Worm (Caenorhabditis elegans) whole organism, young adult: ENCODE data around the gene F37C4.8.

ENCODE experiments used
- B0035.1 ChIP-seq: sonication (generic microtip); optimal IDR thresholded peaks from 2 replicates; lab custom pipeline; 2016; ENCODE audit warnings: missing genetic modification characterization, mild to moderate bottlenecking, missing compliant biosample characterization, missing genotype, missing genetic modification reagents
- B0261.1 ChIP-seq: sonication (generic microtip); optimal IDR thresholded peaks from 2 replicates; lab custom pipeline; 2016; ENCODE audit warnings: mild to moderate bottlenecking, missing genetic modification characterization, moderate library complexity, missing compliant biosample characterization
- C06A6.2 ChIP-seq: fragments of 200-800 bp; sonication (Bioruptor generic); conservative IDR thresholded peaks from 2 replicates; pipeline ENCODE4 v1.3.6; 2022; ENCODE audit warnings: missing genetic modification characterization, missing compliant biosample characterization
- F10E7.11 ChIP-seq: sonication (generic microtip); optimal IDR thresholded peaks from 2 replicates; lab custom pipeline; 2017; ENCODE audit warnings: mild to moderate bottlenecking, missing genetic modification characterization, moderate library complexity, missing compliant biosample characterization
- F23B12.7 ChIP-seq: sonication (generic microtip); optimal IDR thresholded peaks from 2 replicates; lab custom pipeline; 2017; ENCODE audit warnings: missing genetic modification characterization, mild to moderate bottlenecking, missing compliant biosample characterization, antibody characterized with exemption, moderate library complexity; ENCODE audit not compliant: insufficient read depth
- F37B4.10 ChIP-seq: fragments of 200-800 bp; sonication (Bioruptor generic); IDR thresholded peaks from 2 replicates; pipeline ENCODE4 v1.3.6; 2022; ENCODE audit warnings: missing genetic modification characterization, missing compliant biosample characterization
- F49E8.2 ChIP-seq: sonication (generic microtip); optimal IDR thresholded peaks from 3 replicates; lab custom pipeline; 2017; ENCODE audit warnings: missing genetic modification characterization, mild to moderate bottlenecking, missing compliant biosample characterization, antibody characterized with exemption, moderate library complexity; ENCODE audit not compliant: insufficient read depth
- F55B11.4 ChIP-seq: sonication (generic microtip); optimal IDR thresholded peaks from 2 replicates; lab custom pipeline; 2016; ENCODE audit warnings: missing compliant biosample characterization, missing genetic modification characterization, borderline replicate concordance; ENCODE audit not compliant: insufficient read depth
- T07F8.4 ChIP-seq: sonication (generic microtip); optimal IDR thresholded peaks from 2 replicates; lab custom pipeline; 2016; ENCODE audit warnings: mild to moderate bottlenecking, missing genetic modification characterization, moderate library complexity, missing compliant biosample characterization
- Y56A3A.18 ChIP-seq: fragments of 200-800 bp; sonication (Bioruptor generic); IDR thresholded peaks from 2 replicates; pipeline ENCODE4 v1.3.6; 2022; ENCODE audit warnings: missing genetic modification reagents, missing genetic modification characterization, missing compliant biosample characterization
- Y95B8A.8 ChIP-seq: fragments of 200-800 bp; sonication (Bioruptor generic); IDR thresholded peaks from 2 replicates; pipeline ENCODE4 v1.3.6; 2022; ENCODE audit warnings: missing genetic modification reagents, missing genetic modification characterization, missing compliant biosample characterization
- ama-1 ChIP-seq, 3 experiments: fragments of 150-350 bp in 1 of 3; sonication (generic microtip) in 2 of 3; optimal IDR thresholded peaks; 2 replicates each; lab custom pipeline; 2014 to 2018; ENCODE audit warnings: missing biosample characterization in 2 of 3, missing genetic modification characterization in 2 of 3, missing genetic modification reagents in 2 of 3
- attf-6 ChIP-seq: fragments of 200-800 bp; sonication (Bioruptor generic); IDR thresholded peaks from 2 replicates; pipeline ENCODE4 v1.3.6; 2022; ENCODE audit warnings: missing genetic modification reagents, missing genetic modification characterization, missing compliant biosample characterization
- bed-1 ChIP-seq: fragments of 200-800 bp; sonication (Bioruptor generic); IDR thresholded peaks from 2 replicates; pipeline ENCODE4 v1.3.6; 2022; ENCODE audit warnings: missing genetic modification reagents, missing genetic modification characterization, missing compliant biosample characterization
- bed-2 ChIP-seq: fragments of 200-800 bp; sonication (Bioruptor generic); IDR thresholded peaks from 2 replicates; pipeline ENCODE4 v1.3.6; 2022; ENCODE audit warnings: missing genetic modification reagents, missing genetic modification characterization, missing compliant biosample characterization
- ccch-3 ChIP-seq: fragments of 200-800 bp; sonication (Bioruptor generic); optimal IDR thresholded peaks from 2 replicates; lab custom pipeline; 2018; ENCODE audit warnings: mild to moderate bottlenecking, missing genetic modification characterization, missing compliant biosample characterization
- ceh-40 ChIP-seq: fragments of 200-800 bp; sonication (Bioruptor generic); IDR thresholded peaks from 2 replicates; pipeline ENCODE4 v1.3.6; 2022; ENCODE audit warnings: missing genetic modification characterization, missing compliant biosample characterization
- die-1 ChIP-seq: sonication (generic microtip); optimal IDR thresholded peaks from 2 replicates; lab custom pipeline; 2016; ENCODE audit warnings: missing genotype, mild to moderate bottlenecking, missing genetic modification characterization, missing compliant biosample characterization
- dpl-1 ChIP-seq: fragments of 150-350 bp; optimal IDR thresholded peaks from 2 replicates; lab custom pipeline; 2014; ENCODE audit warnings: missing biosample characterization, missing genetic modification reagents, missing genetic modification characterization
- egl-18 ChIP-seq: fragments of 200-800 bp; sonication (Bioruptor generic); IDR thresholded peaks from 2 replicates; pipeline ENCODE4 v1.3.6; 2022; ENCODE audit warnings: missing genetic modification reagents, missing genetic modification characterization, missing compliant biosample characterization
- ets-4 ChIP-seq: fragments of 200-800 bp; sonication (Bioruptor generic); optimal IDR thresholded peaks from 2 replicates; lab custom pipeline; 2018; ENCODE audit warnings: mild to moderate bottlenecking, missing genetic modification characterization, missing compliant biosample characterization
- hmg-20 ChIP-seq: fragments of 200-800 bp; sonication (Bioruptor generic); IDR thresholded peaks from 2 replicates; pipeline ENCODE4 v1.3.6; 2022; ENCODE audit warnings: missing genetic modification reagents, missing genetic modification characterization, missing compliant biosample characterization
- hsf-1 ChIP-seq: fragments of 200-800 bp; sonication (Bioruptor generic); IDR thresholded peaks from 2 replicates; pipeline ENCODE4 v1.3.6; 2022; ENCODE audit warnings: missing genetic modification reagents, missing genetic modification characterization, missing compliant biosample characterization
- let-607 ChIP-seq, 2 experiments: fragments of 200-800 bp in 1 of 2; sonication (Bioruptor generic) in 1 of 2; sonication (generic microtip) in 1 of 2; optimal IDR thresholded peaks; 2 replicates each; lab custom pipeline; 2016 to 2018; ENCODE audit warnings: mild to moderate bottlenecking in 2 of 2, missing compliant biosample characterization in 2 of 2, missing genetic modification characterization in 2 of 2, moderate library complexity in 2 of 2, missing genotype in 1 of 2
- lir-1 ChIP-seq: fragments of 200-800 bp; sonication (Bioruptor generic); conservative IDR thresholded peaks from 2 replicates; pipeline ENCODE4 v1.3.6; 2022; ENCODE audit warnings: missing genetic modification reagents, missing genetic modification characterization, missing compliant biosample characterization
- madf-10 ChIP-seq: sonication (generic microtip); optimal IDR thresholded peaks from 2 replicates; lab custom pipeline; 2016; ENCODE audit warnings: mild to moderate bottlenecking, missing genetic modification characterization, missing compliant biosample characterization
- mel-28 ChIP-seq: sonication (generic microtip); optimal IDR thresholded peaks from 2 replicates; lab custom pipeline; 2016; ENCODE audit warnings: borderline replicate concordance, mild to moderate bottlenecking, missing genetic modification characterization, missing compliant biosample characterization
- nhr-27 ChIP-seq: fragments of 200-800 bp; sonication (Bioruptor generic); optimal IDR thresholded peaks from 2 replicates; lab custom pipeline; 2018; ENCODE audit warnings: mild to moderate bottlenecking, missing genetic modification characterization, moderate library complexity, missing compliant biosample characterization
- pbrm-1 ChIP-seq: fragments of 200-800 bp; sonication (Bioruptor generic); IDR thresholded peaks from 2 replicates; pipeline ENCODE4 v1.3.6; 2022; ENCODE audit warnings: missing genetic modification reagents, missing genetic modification characterization, missing compliant biosample characterization
- rcor-1 ChIP-seq: fragments of 200-800 bp; sonication (Bioruptor generic); IDR thresholded peaks from 2 replicates; pipeline ENCODE4 v1.3.6; 2022; ENCODE audit warnings: missing genetic modification reagents, missing genetic modification characterization, missing compliant biosample characterization
- snpc-1.1 ChIP-seq: sonication (generic microtip); optimal IDR thresholded peaks from 2 replicates; lab custom pipeline; 2017; ENCODE audit warnings: missing genetic modification characterization, mild to moderate bottlenecking, missing compliant biosample characterization, antibody characterized with exemption, moderate library complexity, missing genotype, missing genetic modification reagents; ENCODE audit not compliant: insufficient read depth
- snpc-1.3 ChIP-seq: sonication (generic microtip); optimal IDR thresholded peaks from 2 replicates; lab custom pipeline; 2017; ENCODE audit warnings: missing genetic modification characterization, mild to moderate bottlenecking, missing compliant biosample characterization, antibody characterized with exemption, moderate library complexity, missing genotype, missing genetic modification reagents; ENCODE audit not compliant: insufficient read depth
- somi-1 ChIP-seq: fragments of 200-800 bp; sonication (Bioruptor generic); optimal IDR thresholded peaks from 2 replicates; lab custom pipeline; 2018; ENCODE audit warnings: mild to moderate bottlenecking, missing genetic modification characterization, missing compliant biosample characterization
- tbp1 ChIP-seq: fragments of 200-800 bp; sonication (Bioruptor generic); optimal IDR thresholded peaks from 2 replicates; lab custom pipeline; 2018; ENCODE audit warnings: mild to moderate bottlenecking, missing genetic modification characterization, missing compliant biosample characterization
- ztf-25 ChIP-seq: fragments of 200-800 bp; sonication (Bioruptor generic); IDR thresholded peaks from 2 replicates; pipeline ENCODE4 v1.3.6; 2022; ENCODE audit warnings: missing genetic modification reagents, missing genetic modification characterization, missing compliant biosample characterization
- ztf-26 ChIP-seq: sonication (generic microtip); optimal IDR thresholded peaks from 2 replicates; lab custom pipeline; 2017; ENCODE audit warnings: missing genetic modification characterization, missing compliant biosample characterization

F37C4.8 gene

ce11 chrIV:3843019-3843527 is 37.9 kb downstream of the F37C4.8 start:
- TF ChIP-seq pbrm-1 (GFP tag; lab: Robert Waterston, UW) (no peak), F55B11.4 (tag; lab: Kevin White, UChicago) (no peak), hsf-1 (GFP tag; lab: Robert Waterston, UW) (no peak), B0035.1 (tag; lab: Kevin White, UChicago) (no peak), let-607 (tag; optimal IDR thresholded peaks at IDR 0.05; lab: Kevin White, UChicago) (no peak), snpc-1.1 (tag; lab: Kevin White, UChicago) (no peak), tbp1 (GFP tag; lab: Kevin White, UChicago) (no peak), ztf-26 (tag; lab: Kevin White, UChicago) (no peak), somi-1 (no peak), F49E8.2 (tag; lab: Kevin White, UChicago) (no peak), Y95B8A.8 (no peak)

ce11 chrIV:3841607-3842006 is 39.4 kb downstream of the F37C4.8 start:
- TF ChIP-seq let-607 (tag; optimal IDR thresholded peaks at IDR 0.05; lab: Kevin White, UChicago) = no peak
- no peak for TF ChIP-seq C06A6.2 (GFP tag; lab: Robert Waterston, UW)
- TF ChIP-seq Y95B8A.8 = no peak
- TF ChIP-seq egl-18 (GFP tag; lab: Robert Waterston, UW) = no peak
- TF ChIP-seq ccch-3 (GFP tag; lab: Kevin White, UChicago) = no peak
- TF ChIP-seq lir-1 (GFP tag; lab: Robert Waterston, UW) = no peak
- TF ChIP-seq B0261.1 = no peak
- no peak for TF ChIP-seq ceh-40
- no peak for TF ChIP-seq die-1

ce11 chrIV:3840480-3840879 is 40.5 kb downstream of the F37C4.8 start:
- TF ChIP-seq mel-28 (no peak), T07F8.4 (tag; lab: Kevin White, UChicago) (no peak), madf-10 (tag; lab: Kevin White, UChicago) (no peak), ztf-26 (tag; lab: Kevin White, UChicago) (no peak), attf-6 (GFP tag; lab: Robert Waterston, UW) (no peak), ztf-25 (GFP tag; lab: Robert Waterston, UW) (no peak), bed-2 (GFP tag; lab: Robert Waterston, UW) (no peak), bed-1 (GFP tag; lab: Robert Waterston, UW) (no peak), ama-1 (optimal IDR thresholded peaks at IDR 0.05; lab: Kevin White, UChicago) (no peak), ama-1 (GFP tag; optimal IDR thresholded peaks at IDR 0.05; lab: Kevin White, UChicago) (no peak), dpl-1 (GFP tag; lab: Kevin White, UChicago) (no peak), F23B12.7 (tag; lab: Kevin White, UChicago) (no peak), nhr-27 (tag; lab: Kevin White, UChicago) (no peak), Y56A3A.18 (GFP tag; lab: Robert Waterston, UW) (no peak), rcor-1 (GFP tag; lab: Robert Waterston, UW) (no peak), hmg-20 (GFP tag; lab: Robert Waterston, UW) (no peak), F10E7.11 (no peak), ets-4 (GFP tag; lab: Kevin White, UChicago) (no peak), snpc-1.3 (tag; lab: Kevin White, UChicago) (no peak), F37B4.10 (GFP tag; lab: Robert Waterston, UW) (no peak)
